Fruit fly (Drosophila melanogaster) whole organism, embryonic: Measurements from ENCODE around the gene CG14230.

Source experiments
- Abd-B ChIP-seq: fragments of 200-800 bp; sonication (Bioruptor generic); optimal IDR thresholded peaks from 2 replicates; lab custom pipeline; 2018; ENCODE audit warnings: missing biosample characterization, mild to moderate bottlenecking, missing genetic modification characterization, moderate library complexity
- Aef1 ChIP-seq: fragments of 200-800 bp; sonication (Bioruptor generic); IDR thresholded peaks from 3 replicates; pipeline ENCODE4 v1.3.6; 2022; ENCODE audit warnings: missing biosample characterization, missing genetic modification characterization
- BtbVII ChIP-seq: fragments of 200-800 bp; sonication (Bioruptor generic); optimal IDR thresholded peaks from 3 replicates; lab custom pipeline; 2017; ENCODE audit warnings: missing biosample characterization, mild to moderate bottlenecking, missing genetic modification characterization
- CG10209 ChIP-seq: fragments of 200-800 bp; sonication (Bioruptor generic); optimal IDR thresholded peaks from 3 replicates; lab custom pipeline; 2017; ENCODE audit warnings: missing biosample characterization, mild to moderate bottlenecking, missing genetic modification characterization, missing genetic modification reagents
- CG1024 ChIP-seq: fragments of 200-800 bp; sonication (Bioruptor generic); IDR thresholded peaks from 2 replicates; pipeline ENCODE4 v1.3.6; 2022; ENCODE audit warnings: missing biosample characterization, missing genetic modification characterization
- CG10366 ChIP-seq: fragments of 200-800 bp; sonication (Bioruptor generic); IDR thresholded peaks from 2 replicates; pipeline ENCODE4 v1.3.6; 2022; ENCODE audit warnings: missing biosample characterization, missing genetic modification characterization
- CG11456 ChIP-seq: fragments of 200-800 bp; sonication (Bioruptor generic); IDR thresholded peaks from 3 replicates; pipeline ENCODE4 v1.3.6; 2022; ENCODE audit warnings: missing biosample characterization, missing genetic modification characterization
- CG1647 ChIP-seq: fragments of 200-800 bp; sonication (Bioruptor generic); optimal IDR thresholded peaks from 3 replicates; lab custom pipeline; 2016; ENCODE audit warnings: missing biosample characterization, missing genetic modification characterization
- CG16863 ChIP-seq: fragments of 200-800 bp; sonication (Bioruptor generic); optimal IDR thresholded peaks from 3 replicates; lab custom pipeline; 2016; ENCODE audit warnings: missing biosample characterization, missing genetic modification characterization
- CG17802 ChIP-seq: fragments of 200-800 bp; sonication (Bioruptor generic); optimal IDR thresholded peaks from 2 replicates; lab custom pipeline; 2018; ENCODE audit warnings: missing biosample characterization, mild to moderate bottlenecking, missing genetic modification characterization, moderate library complexity
- CG17829 ChIP-seq: fragments of 200-800 bp; optimal IDR thresholded peaks from 2 replicates; lab custom pipeline; 2019; ENCODE audit warnings: missing biosample characterization, mild to moderate bottlenecking, missing genetic modification characterization, moderate library complexity
- CG2129 ChIP-seq: fragments of 200-800 bp; sonication (Bioruptor generic); IDR thresholded peaks from 2 replicates; pipeline ENCODE4 v1.3.6; 2022; ENCODE audit warnings: missing biosample characterization, missing genetic modification characterization; ENCODE audit not compliant: partially characterized antibody
- CG30403 ChIP-seq: fragments of 200-800 bp; sonication (Bioruptor generic); optimal IDR thresholded peaks from 3 replicates; lab custom pipeline; 2016; ENCODE audit warnings: missing biosample characterization, missing genetic modification characterization
- CG31388 ChIP-seq: fragments of 200-800 bp; sonication (Bioruptor generic); optimal IDR thresholded peaks from 2 replicates; lab custom pipeline; 2016; ENCODE audit warnings: missing biosample characterization, missing genetic modification characterization
- CG33213 ChIP-seq: fragments of 200-800 bp; sonication (Bioruptor generic); optimal IDR thresholded peaks from 3 replicates; lab custom pipeline; 2016; ENCODE audit warnings: missing biosample characterization, missing genetic modification characterization
- CG3407 ChIP-seq: fragments of 200-800 bp; sonication (Bioruptor generic); optimal IDR thresholded peaks from 2 replicates; lab custom pipeline; 2018; ENCODE audit warnings: missing biosample characterization, mild to moderate bottlenecking, missing genetic modification characterization
- CG34224 ChIP-seq: fragments of 200-800 bp; sonication (Bioruptor generic); IDR thresholded peaks from 3 replicates; pipeline ENCODE4 v1.3.6; 2022; ENCODE audit warnings: missing biosample characterization, missing genetic modification characterization; ENCODE audit not compliant: partially characterized antibody
- CG34376 ChIP-seq: fragments of 200-800 bp; sonication (Bioruptor generic); optimal IDR thresholded peaks from 2 replicates; lab custom pipeline; 2018; ENCODE audit warnings: missing biosample characterization, mild to moderate bottlenecking, missing genetic modification characterization
- CG43689 ChIP-seq: fragments of 200-800 bp; sonication (Bioruptor generic); IDR thresholded peaks from 2 replicates; pipeline ENCODE4 v1.3.6; 2022; ENCODE audit warnings: missing biosample characterization, missing genetic modification characterization
- CG7372 ChIP-seq: fragments of 200-800 bp; sonication (Bioruptor generic); IDR thresholded peaks from 2 replicates; pipeline ENCODE4 v1.3.6; 2022; ENCODE audit warnings: missing biosample characterization, missing genetic modification characterization
- CG7786 ChIP-seq: fragments of 200-800 bp; sonication (Bioruptor generic); optimal IDR thresholded peaks from 2 replicates; lab custom pipeline; 2016; ENCODE audit warnings: missing biosample characterization, missing genetic modification characterization
- CG7987 ChIP-seq: fragments of 200-800 bp; sonication (Bioruptor generic); optimal IDR thresholded peaks from 2 replicates; lab custom pipeline; 2018; ENCODE audit warnings: missing biosample characterization, mild to moderate bottlenecking, missing genetic modification characterization, moderate library complexity
- D19A ChIP-seq: fragments of 200-800 bp; optimal IDR thresholded peaks from 3 replicates; lab custom pipeline; 2019; ENCODE audit warnings: missing biosample characterization, mild to moderate bottlenecking, missing genetic modification characterization, moderate library complexity
- Dll ChIP-seq: fragments of 200-800 bp; sonication (Bioruptor generic); IDR thresholded peaks from 4 replicates; pipeline ENCODE4 v1.3.6; 2022; ENCODE audit warnings: missing biosample characterization, missing genetic modification characterization; ENCODE audit not compliant: partially characterized antibody
- Eip74EF ChIP-seq, 2 experiments: fragments of 200-800 bp in 1 of 2; fragments of >200 bp in 1 of 2; sonication (Bioruptor generic) in 1 of 2; optimal IDR thresholded peaks; 2 replicates each; lab custom pipeline; 2017 to 2019; ENCODE audit warnings: missing biosample characterization in 2 of 2, missing genetic modification characterization in 2 of 2, mild to moderate bottlenecking in 1 of 2, moderate library complexity in 1 of 2
- Gug ChIP-seq: fragments of 200-800 bp; sonication (Bioruptor generic); IDR thresholded peaks from 4 replicates; pipeline ENCODE4 v1.3.6; 2022; ENCODE audit warnings: missing biosample characterization, missing genetic modification characterization
- Lim3 ChIP-seq: fragments of 200-800 bp; sonication (Bioruptor generic); IDR thresholded peaks from 2 replicates; pipeline ENCODE4 v1.3.6; 2022; ENCODE audit warnings: missing biosample characterization, missing genetic modification characterization
- Lpt ChIP-seq: fragments of >200 bp; optimal IDR thresholded peaks from 2 replicates; lab custom pipeline; 2018; ENCODE audit warnings: missing biosample characterization, missing genetic modification characterization
- Mrtf ChIP-seq: fragments of 200-800 bp; sonication (Bioruptor generic); IDR thresholded peaks from 3 replicates; pipeline ENCODE4 v1.3.6; 2022; ENCODE audit warnings: missing biosample characterization, missing genetic modification characterization
- Nf-YA ChIP-seq: fragments of 200-800 bp; sonication (Bioruptor generic); IDR thresholded peaks from 2 replicates; pipeline ENCODE4 v1.3.6; 2022; ENCODE audit warnings: missing biosample characterization, missing genetic modification characterization
- Pdp1 ChIP-seq, 2 experiments: fragments of 200-800 bp; sonication (Bioruptor generic); optimal IDR thresholded peaks; 3 replicates each; lab custom pipeline; 2016; ENCODE audit warnings: missing biosample characterization in 2 of 2, missing genetic modification characterization in 2 of 2, mild to moderate bottlenecking in 1 of 2, moderate library complexity in 1 of 2
- Trl ChIP-seq, 3 experiments: fragments of >200 bp in 2 of 3; fragments of 200-800 bp in 1 of 3; sonication (Bioruptor generic) in 1 of 3; optimal IDR thresholded peaks; 2 replicates in 1 of 3; 3 replicates in 2 of 3; lab custom pipeline; 2016 to 2017; ENCODE audit warnings: missing biosample characterization in 1 of 3, missing genetic modification characterization in 1 of 3
- ara ChIP-seq: fragments of 200-800 bp; sonication (Bioruptor generic); IDR thresholded peaks from 2 replicates; pipeline ENCODE4 v1.3.6; 2022; ENCODE audit warnings: missing biosample characterization, missing genetic modification characterization
- ase ChIP-seq: fragments of 200-800 bp; sonication (Bioruptor generic); IDR thresholded peaks from 3 replicates; pipeline ENCODE4 v1.3.6; 2022; ENCODE audit warnings: missing biosample characterization, missing genetic modification characterization
- croc ChIP-seq: fragments of 200-800 bp; sonication (Bioruptor generic); conservative IDR thresholded peaks from 3 replicates; pipeline ENCODE4 v1.3.6; 2022; ENCODE audit warnings: missing biosample characterization, missing genetic modification characterization
- danr ChIP-seq: fragments of 200-800 bp; sonication (Bioruptor generic); IDR thresholded peaks from 2 replicates; pipeline ENCODE4 v1.3.6; 2022; ENCODE audit warnings: missing biosample characterization, missing genetic modification characterization
- dati ChIP-seq: fragments of 200-800 bp; sonication (Bioruptor generic); IDR thresholded peaks from 2 replicates; pipeline ENCODE4 v1.3.6; 2022; ENCODE audit warnings: missing biosample characterization, missing genetic modification characterization
- dpn ChIP-seq, 2 experiments: fragments of 200-800 bp; sonication (Bioruptor generic); optimal IDR thresholded peaks; 3 replicates each; lab custom pipeline; 2016; ENCODE audit warnings: missing biosample characterization in 2 of 2, missing genetic modification characterization in 2 of 2
- fd102C ChIP-seq: fragments of 200-800 bp; sonication (Bioruptor generic); optimal IDR thresholded peaks from 2 replicates; lab custom pipeline; 2018; ENCODE audit warnings: missing biosample characterization, mild to moderate bottlenecking, missing genetic modification characterization, moderate library complexity
- fd96Cb ChIP-seq: fragments of 200-800 bp; sonication (Bioruptor generic); optimal IDR thresholded peaks from 2 replicates; lab custom pipeline; 2018; ENCODE audit warnings: missing biosample characterization, mild to moderate bottlenecking, missing genetic modification characterization, moderate library complexity
- fu2 ChIP-seq: fragments of 200-800 bp; sonication (Bioruptor generic); optimal IDR thresholded peaks from 2 replicates; lab custom pipeline; 2016; ENCODE audit warnings: missing biosample characterization, missing genetic modification characterization
- hth ChIP-seq: fragments of >200 bp; optimal IDR thresholded peaks from 2 replicates; lab custom pipeline; 2017; ENCODE audit warnings: inconsistent platforms
- nom ChIP-seq: fragments of 200-800 bp; sonication (Bioruptor generic); optimal IDR thresholded peaks from 2 replicates; lab custom pipeline; 2017; ENCODE audit warnings: missing biosample characterization, missing genetic modification characterization, mild to moderate bottlenecking, moderate library complexity, missing genetic modification reagents
- oc ChIP-seq: fragments of 200-800 bp; sonication (Bioruptor generic); optimal IDR thresholded peaks from 2 replicates; lab custom pipeline; 2018; ENCODE audit warnings: missing biosample characterization, mild to moderate bottlenecking, missing genetic modification characterization, moderate library complexity
- pan ChIP-seq, 4 experiments: fragments of >200 bp in 3 of 4; fragments of 200-800 bp in 1 of 4; sonication (Bioruptor generic) in 1 of 4; optimal IDR thresholded peaks in 3 of 4; IDR thresholded peaks in 1 of 4; 2 replicates each; pipeline versions ENCODE4 v1.3.6 to Lab custom; 2017 to 2022; ENCODE audit warnings: missing biosample characterization in 2 of 4, missing genetic modification characterization in 2 of 4, mixed read lengths in 1 of 4
- ranshi ChIP-seq: fragments of 200-800 bp; sonication (Bioruptor generic); IDR thresholded peaks from 2 replicates; pipeline ENCODE4 v1.3.6; 2022; ENCODE audit warnings: missing biosample characterization, missing genetic modification characterization
- sens-2 ChIP-seq: fragments of 200-800 bp; sonication (Bioruptor generic); IDR thresholded peaks from 2 replicates; pipeline ENCODE4 v1.3.6; 2022; ENCODE audit warnings: missing biosample characterization, missing genetic modification characterization
- ttk ChIP-seq: fragments of 200-800 bp; sonication (Bioruptor generic); IDR thresholded peaks from 2 replicates; pipeline ENCODE4 v2.1.2; 2022; ENCODE audit warnings: missing biosample characterization, missing genetic modification characterization
- tx ChIP-seq: fragments of 200-800 bp; sonication (Bioruptor generic); optimal IDR thresholded peaks from 2 replicates; lab custom pipeline; 2016; ENCODE audit warnings: missing biosample characterization, missing genetic modification characterization
- wor ChIP-seq: fragments of 200-800 bp; sonication (Bioruptor generic); IDR thresholded peaks from 2 replicates; pipeline ENCODE4 v1.3.6; 2022; ENCODE audit warnings: missing biosample characterization, missing genetic modification characterization

Gene CG14230

dm6 chrX:19665684-19666141, 38.3 kb upstream of the CG14230 start (continued):
- no peak for TF ChIP-seq CG2129 (GFP tag; lab: Robert Waterston, UW)
- TF ChIP-seq Dll (GFP tag; lab: Robert Waterston, UW), result peak; percentile 35; the same call in 1 of the 4 replicates
- peak; percentile 27 to 43 for TF ChIP-seq Pdp1 (GFP tag; optimal IDR thresholded peaks at IDR 0.05; lab: Kevin White, UChicago)
- TF ChIP-seq fd102C (GFP tag; lab: Kevin White, UChicago), result no peak
- TF ChIP-seq ara, result 0 out of 2 replicates have a peak, but pooled peaks have one; percentile 29
- no peak for TF ChIP-seq Abd-B (GFP tag; lab: Kevin White, UChicago)
- no peak for TF ChIP-seq fu2 (GFP tag; lab: Kevin White, UChicago)
- no peak for TF ChIP-seq wor (GFP tag; lab: Robert Waterston, UW)
- TF ChIP-seq Lpt, result no peak
- peak; percentile 23; the same call in 1 of the 2 replicates for TF ChIP-seq CG1024 (GFP tag; lab: Robert Waterston, UW)
- TF ChIP-seq Aef1 (GFP tag; lab: Robert Waterston, UW), result peak; percentile 73
- TF ChIP-seq CG7372 (GFP tag; lab: Robert Waterston, UW), result no peak
- TF ChIP-seq BtbVII (GFP tag; lab: Kevin White, UChicago), result no peak
- peak; percentile 24 for TF ChIP-seq nom
- no peak for TF ChIP-seq pan (optimal IDR thresholded peaks at IDR 0.05; lab: Kevin White, UChicago)
- peak in 1 of 2 experiments; percentile 51 for TF ChIP-seq pan (GFP tag; optimal IDR thresholded peaks at IDR 0.05 in 1 of 2, IDR thresholded peaks at IDR 0.05 in 1 of 2)
- no peak for TF ChIP-seq CG3407
- TF ChIP-seq CG34224 (GFP tag; lab: Robert Waterston, UW), result no peak
- TF ChIP-seq D19A (tag; lab: Kevin White, UChicago), result no peak
- TF ChIP-seq hth, result no peak
- peak; percentile 17 to 29 for TF ChIP-seq dpn (GFP tag; optimal IDR thresholded peaks at IDR 0.05; lab: Kevin White, UChicago)
- peak; percentile 44 for TF ChIP-seq CG10366 (GFP tag; lab: Robert Waterston, UW)
- TF ChIP-seq Nf-YA, result no peak
- no peak for TF ChIP-seq sens-2
- TF ChIP-seq CG16863 (GFP tag; lab: Kevin White, UChicago), result peak; percentile 20
- peak in 1 of 2 experiments; percentile 21 for TF ChIP-seq Trl (optimal IDR thresholded peaks at IDR 0.05; lab: Kevin White, UChicago)
- TF ChIP-seq Trl (GFP tag; optimal IDR thresholded peaks at IDR 0.05; lab: Kevin White, UChicago), result peak; percentile 21
- TF ChIP-seq CG17802 (tag; lab: Kevin White, UChicago), result no peak
- TF ChIP-seq Lim3 (GFP tag; lab: Robert Waterston, UW), result no peak
- TF ChIP-seq CG17829 (tag; lab: Kevin White, UChicago), result no peak
- TF ChIP-seq CG10209 (GFP tag; lab: Kevin White, UChicago), result no peak
- TF ChIP-seq oc, result no peak
- TF ChIP-seq CG31388, result no peak
- TF ChIP-seq CG1647 (GFP tag; lab: Kevin White, UChicago), result no peak
- peak; percentile 53 for TF ChIP-seq CG7786 (GFP tag; lab: Kevin White, UChicago)
- peak; percentile 41; the same call in 1 of the 2 replicates for TF ChIP-seq ttk (GFP tag; lab: Robert Waterston, UW)
- peak; percentile 63 for TF ChIP-seq ranshi
- peak; percentile 3 for TF ChIP-seq CG33213 (GFP tag; lab: Kevin White, UChicago)
- TF ChIP-seq tx (GFP tag; lab: Kevin White, UChicago), result no peak
- TF ChIP-seq CG43689 (GFP tag; lab: Robert Waterston, UW), result no peak
- TF ChIP-seq danr (GFP tag; lab: Robert Waterston, UW), result no peak
- TF ChIP-seq Mrtf, result peak; percentile 47; the same call in 2 of the 3 replicates
- TF ChIP-seq ase (GFP tag; lab: Robert Waterston, UW), result no peak
- peak; percentile 19 for TF ChIP-seq CG34376 (GFP tag; lab: Kevin White, UChicago)
- TF ChIP-seq croc (GFP tag; lab: Robert Waterston, UW), result no peak
- peak; percentile 30 for TF ChIP-seq CG30403 (GFP tag; lab: Kevin White, UChicago)
- no peak for TF ChIP-seq CG7987 (GFP tag; lab: Kevin White, UChicago)
- TF ChIP-seq Eip74EF (GFP tag; optimal IDR thresholded peaks at IDR 0.05; lab: Kevin White, UChicago), result no peak
- TF ChIP-seq fd96Cb (tag; lab: Kevin White, UChicago), result no peak
- peak; percentile 89 for TF ChIP-seq Gug
- TF ChIP-seq CG11456, result peak; percentile 88
- TF ChIP-seq dati (GFP tag; lab: Robert Waterston, UW), result no peak
